Fruit fly (Drosophila melanogaster): Measurements from ENCODE around the gene U2af50.

Gene U2af50

DNA sequence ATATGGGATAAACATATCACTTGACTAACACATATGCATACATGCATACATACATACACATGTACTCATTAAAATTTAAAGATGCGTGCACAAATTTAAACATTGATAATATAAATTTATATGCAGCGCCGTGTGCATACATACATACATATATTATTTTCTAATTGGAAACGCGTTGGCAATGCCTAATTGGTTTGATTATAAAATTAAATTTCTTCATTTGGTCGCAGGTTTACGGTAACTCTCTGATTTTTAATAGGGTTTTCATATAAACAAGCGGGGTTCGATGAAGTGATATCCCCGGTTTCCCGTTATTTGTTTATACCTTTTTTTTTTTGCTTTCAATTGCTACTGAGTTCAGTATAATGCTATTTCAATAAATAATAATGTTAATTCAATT is 15.2 kb upstream of the U2af50 start:
- no peak for TF ChIP-seq CG7045 (GFP tag; optimal IDR thresholded peaks at IDR 0.05)
- peak; percentile 20 for TF ChIP-seq pad (GFP tag; optimal IDR thresholded peaks at IDR 0.05)
- no peak for TF ChIP-seq bab1 (GFP tag; optimal IDR thresholded peaks at IDR 0.05)
- no peak for TF ChIP-seq Hr96 (GFP tag; optimal IDR thresholded peaks at IDR 0.05)
- no peak for TF ChIP-seq CG33017 (tag; optimal IDR thresholded peaks at IDR 0.05)
- TF ChIP-seq Crg-1 (GFP tag; optimal IDR thresholded peaks at IDR 0.05) = no peak
- TF ChIP-seq cnc (optimal IDR thresholded peaks at IDR 0.05) = no peak
- TF ChIP-seq toe (GFP tag; optimal IDR thresholded peaks at IDR 0.05) = no peak
- TF ChIP-seq kay (GFP tag; ENCODE audit: borderline replicate concordance) = peak; percentile 58
- no peak for TF ChIP-seq CG5204 (GFP tag; optimal IDR thresholded peaks at IDR 0.05)
- no peak for TF ChIP-seq CG7101 (tag; optimal IDR thresholded peaks at IDR 0.05)
- TF ChIP-seq cic (GFP tag; optimal IDR thresholded peaks at IDR 0.05) = no peak

DNA sequence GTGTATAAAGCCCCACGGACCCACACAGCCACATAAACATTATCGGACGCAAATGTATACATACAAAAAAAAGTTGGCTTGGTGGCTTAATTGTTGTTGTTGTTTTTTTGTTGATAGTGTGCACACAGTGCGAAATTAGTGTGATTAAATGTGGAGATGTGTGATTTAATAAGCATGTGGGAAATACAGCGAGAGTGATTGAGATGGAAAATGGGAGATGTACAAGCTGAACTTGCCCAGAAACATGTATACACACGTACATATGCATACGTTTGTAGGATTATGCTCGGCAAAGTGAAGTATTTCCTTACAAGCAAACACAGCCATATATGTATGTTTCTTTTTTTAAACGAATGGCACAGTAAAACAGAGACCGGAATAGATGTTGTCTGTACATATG is 14.7 kb upstream of the U2af50 start:
- TF ChIP-seq Hr96 (GFP tag; optimal IDR thresholded peaks at IDR 0.05) (no peak), bab1 (GFP tag; optimal IDR thresholded peaks at IDR 0.05) (peak; percentile 13), Mnt (GFP tag; optimal IDR thresholded peaks at IDR 0.05) (no peak), CG33017 (tag; optimal IDR thresholded peaks at IDR 0.05) (no peak), cic (GFP tag; optimal IDR thresholded peaks at IDR 0.05) (no peak), CG11617 (GFP tag; optimal IDR thresholded peaks at IDR 0.05) (no peak), kay (GFP tag; ENCODE audit: borderline replicate concordance) (no peak), CG1620 (GFP tag; optimal IDR thresholded peaks at IDR 0.05) (no peak), CG12768 (GFP tag; optimal IDR thresholded peaks at IDR 0.05) (no peak), Crg-1 (GFP tag; optimal IDR thresholded peaks at IDR 0.05) (no peak), pad (GFP tag; optimal IDR thresholded peaks at IDR 0.05) (no peak), toe (GFP tag; optimal IDR thresholded peaks at IDR 0.05) (no peak), CG7045 (GFP tag; optimal IDR thresholded peaks at IDR 0.05) (no peak), Clk (GFP tag; optimal IDR thresholded peaks at IDR 0.05) (no peak), tj (GFP tag; optimal IDR thresholded peaks at IDR 0.05) (peak; percentile 6), CG5204 (GFP tag; optimal IDR thresholded peaks at IDR 0.05) (no peak), CG7101 (tag; optimal IDR thresholded peaks at IDR 0.05) (peak; percentile 6), CG14711 (tag; optimal IDR thresholded peaks at IDR 0.05) (peak; percentile 34), cnc (optimal IDR thresholded peaks at IDR 0.05) (no peak), ovo (GFP tag; optimal IDR thresholded peaks at IDR 0.05) (no peak)

DNA sequence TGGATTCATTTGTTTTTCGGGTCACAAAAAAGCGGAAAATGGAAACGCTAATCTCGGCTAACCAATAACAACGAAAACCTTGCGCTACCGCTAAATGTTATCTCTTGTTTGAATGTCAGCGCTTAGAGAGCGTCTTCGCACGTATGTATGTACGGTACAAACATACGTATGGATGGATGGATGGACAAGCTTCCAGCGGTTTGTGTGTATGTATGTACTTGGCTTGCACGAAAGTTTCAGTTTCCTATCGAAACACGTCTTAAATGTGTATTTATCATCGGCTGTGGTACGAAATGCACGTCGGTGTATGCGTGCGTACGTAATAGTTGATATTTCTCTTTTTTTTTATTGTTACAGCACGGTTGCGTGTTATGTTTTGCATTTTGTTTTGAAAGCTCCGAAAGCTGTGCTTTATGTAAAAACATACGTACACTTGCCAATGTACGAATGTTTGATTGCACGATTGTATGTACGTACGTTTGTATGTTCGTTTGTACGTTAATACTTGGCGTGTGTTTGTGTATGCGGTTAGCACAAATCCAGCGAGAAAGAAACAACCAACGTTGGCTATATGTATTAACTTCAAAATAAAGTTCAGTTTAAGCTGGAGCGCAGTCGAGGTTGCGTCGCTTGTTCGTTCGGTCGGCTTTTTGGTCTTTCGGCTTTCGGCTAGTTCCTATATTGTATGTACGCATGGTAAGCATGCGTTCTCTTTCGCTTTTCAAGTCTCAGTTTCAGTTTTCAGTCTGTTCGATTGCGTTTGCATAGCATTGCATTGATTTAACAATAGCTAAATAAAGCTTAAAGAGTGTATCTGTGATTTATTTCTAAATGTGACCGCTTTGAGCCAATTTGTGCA is 13.9 kb upstream of the U2af50 start, which contains the start of gene Fur2:
Gene Fur2, plus strand, starts transcription at position 595 of the 859 bp plus-strand sequence.
- TF ChIP-seq tj (GFP tag; optimal IDR thresholded peaks at IDR 0.05) (peak; percentile 36), kay (GFP tag; ENCODE audit: borderline replicate concordance) (peak; percentile 41), Clk (GFP tag; optimal IDR thresholded peaks at IDR 0.05) (no peak), cnc (optimal IDR thresholded peaks at IDR 0.05) (no peak)

DNA sequence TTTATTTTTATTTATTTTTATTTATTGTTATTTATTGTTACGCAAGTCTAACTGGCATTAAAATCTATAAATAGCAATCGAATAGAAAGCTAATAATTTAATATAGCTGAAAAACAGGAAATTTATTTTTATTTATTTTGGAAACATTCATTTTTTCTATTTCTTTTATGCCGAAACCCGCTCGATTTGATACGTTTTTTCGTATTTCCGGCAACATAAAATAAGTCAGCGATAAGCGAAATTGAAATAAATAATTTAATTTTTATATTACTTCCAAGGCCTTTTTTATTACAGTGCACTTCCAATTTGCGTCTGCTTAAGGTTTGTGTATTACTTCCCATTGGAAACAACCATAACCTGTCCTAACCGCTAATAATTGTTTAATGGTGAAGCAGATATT is 13.1 kb upstream of the U2af50 start:
- TF ChIP-seq CG7045 (GFP tag; optimal IDR thresholded peaks at IDR 0.05) (no peak), kay (GFP tag; ENCODE audit: borderline replicate concordance) (peak; percentile 30)

DNA sequence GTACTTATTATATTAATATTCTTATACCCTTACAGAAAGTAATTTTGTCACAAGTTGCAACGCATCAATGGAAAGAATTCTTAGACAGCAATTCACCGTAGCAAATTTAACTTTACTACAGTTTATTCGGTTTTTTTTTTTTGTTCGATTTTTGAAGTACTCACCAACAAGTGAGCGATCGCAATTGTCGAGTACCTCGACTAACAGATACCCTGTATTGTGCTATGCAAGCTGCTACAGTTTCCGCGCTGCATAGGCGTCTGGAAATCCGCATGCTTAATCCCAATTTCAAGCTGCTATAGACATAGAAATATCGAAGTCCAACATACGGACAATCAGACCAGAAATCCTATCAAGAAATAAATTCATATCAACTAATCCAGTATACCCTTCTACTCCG is 9.7 kb upstream of the U2af50 start:
- TF ChIP-seq CG33017 (tag; optimal IDR thresholded peaks at IDR 0.05) = no peak
- no peak for TF ChIP-seq Crg-1 (GFP tag; optimal IDR thresholded peaks at IDR 0.05)
- no peak for TF ChIP-seq toe (GFP tag; optimal IDR thresholded peaks at IDR 0.05)
- TF ChIP-seq Clk (GFP tag; optimal IDR thresholded peaks at IDR 0.05) = no peak
- no peak for TF ChIP-seq cic (GFP tag; optimal IDR thresholded peaks at IDR 0.05)
- no peak for TF ChIP-seq CG11617 (GFP tag; optimal IDR thresholded peaks at IDR 0.05)
- no peak for TF ChIP-seq Hr96 (GFP tag; optimal IDR thresholded peaks at IDR 0.05)
- no peak for TF ChIP-seq cnc (optimal IDR thresholded peaks at IDR 0.05)
- no peak for TF ChIP-seq pad (GFP tag; optimal IDR thresholded peaks at IDR 0.05)
- no peak for TF ChIP-seq ovo (GFP tag; optimal IDR thresholded peaks at IDR 0.05)

DNA sequence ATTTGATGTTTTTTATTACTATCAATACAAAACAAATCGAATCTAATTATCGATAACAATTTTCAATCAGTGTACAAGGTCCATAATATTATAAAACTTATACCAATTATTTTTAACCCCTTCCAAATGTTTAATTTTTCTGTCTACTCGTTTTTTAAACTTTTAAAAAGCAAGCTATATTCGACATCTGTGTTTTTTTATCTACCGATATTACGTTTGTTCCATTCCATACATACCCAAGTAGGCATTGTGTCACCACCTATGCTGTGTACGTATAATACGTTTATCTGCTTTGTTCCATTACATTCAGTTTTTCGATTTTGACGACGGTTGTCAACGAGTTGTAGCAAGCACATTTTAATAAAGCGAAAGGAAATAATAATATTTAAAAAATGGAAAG is 2.5 kb upstream of the U2af50 start, which contains the start of gene nonA:
Gene nonA, plus strand, starts transcription at position 264 of the 400 bp plus-strand sequence.
- TF ChIP-seq CG14711 (tag; optimal IDR thresholded peaks at IDR 0.05) = no peak
- TF ChIP-seq pad (GFP tag; optimal IDR thresholded peaks at IDR 0.05) = no peak
- TF ChIP-seq Clk (GFP tag; optimal IDR thresholded peaks at IDR 0.05) = no peak
- no peak for TF ChIP-seq CG12768 (GFP tag; optimal IDR thresholded peaks at IDR 0.05)
- no peak for TF ChIP-seq CG5204 (GFP tag; optimal IDR thresholded peaks at IDR 0.05)
- peak; percentile 1 for TF ChIP-seq Crg-1 (GFP tag; optimal IDR thresholded peaks at IDR 0.05)
- peak; percentile 33 for TF ChIP-seq bab1 (GFP tag; optimal IDR thresholded peaks at IDR 0.05)
- TF ChIP-seq Mnt (GFP tag; optimal IDR thresholded peaks at IDR 0.05) = peak; percentile 41

DNA sequence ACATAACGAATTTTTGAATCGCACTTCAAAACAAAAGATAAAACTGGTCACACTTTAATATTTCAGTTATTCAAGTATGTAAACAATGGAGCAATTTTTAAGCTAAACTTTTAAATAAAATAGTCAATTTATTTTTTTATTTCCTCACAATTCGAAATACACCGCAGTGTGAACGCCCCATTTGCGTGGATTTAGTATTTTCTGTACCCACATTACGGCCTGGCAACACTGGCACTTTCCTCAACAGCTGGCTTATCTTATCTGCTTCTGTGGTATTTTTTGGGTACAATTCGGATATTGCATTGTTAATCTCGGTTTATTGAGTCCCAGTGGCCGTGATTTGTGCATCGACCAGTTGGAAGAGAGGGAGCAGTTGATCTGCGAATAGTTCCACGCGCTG is 8.8 kb downstream of the U2af50 start, which contains the start of gene sl:
Gene sl, plus strand, starts transcription at position 254 of the 400 bp plus-strand sequence.
- TF ChIP-seq CG33017 (tag; optimal IDR thresholded peaks at IDR 0.05) = no peak
- TF ChIP-seq CG14711 (tag; optimal IDR thresholded peaks at IDR 0.05) = peak; percentile 67
